Fruit fly (Drosophila melanogaster) whole organism, embryonic: ENCODE measurements around the gene CG7512.

Experiments used
- CG14014 ChIP-seq: fragments of 200-800 bp; sonication (Bioruptor generic); IDR thresholded peaks from 2 replicates; pipeline ENCODE4 v1.3.6; 2022; ENCODE audit warnings: missing biosample characterization, missing genetic modification characterization
- CG34422 ChIP-seq: fragments of 200-800 bp; sonication (Bioruptor generic); IDR thresholded peaks from 3 replicates; pipeline ENCODE4 v1.3.6; 2022; ENCODE audit warnings: missing biosample characterization, missing genetic modification characterization
- tll ChIP-seq, 2 experiments: fragments of 200-800 bp in 1 of 2; fragments of >200 bp in 1 of 2; sonication (Bioruptor generic) in 1 of 2; optimal IDR thresholded peaks; 2 replicates each; lab custom pipeline; 2017 to 2019; ENCODE audit warnings: missing biosample characterization in 2 of 2, missing genetic modification characterization in 2 of 2, mild to moderate bottlenecking in 1 of 2, moderate library complexity in 1 of 2

dm6 chr3L:11490539-11490938 is 23.0 kb upstream of the CG7512 start:
- TF ChIP-seq CG34422 (GFP tag; lab: Robert Waterston, UW): no peak
- no peak for TF ChIP-seq tll (GFP tag; optimal IDR thresholded peaks at IDR 0.05; lab: Kevin White, UChicago)
- TF ChIP-seq CG14014 (GFP tag; lab: Robert Waterston, UW): no peak
